Worm (Caenorhabditis elegans): Measurements from ENCODE around the gene rga-1.

ce11 chrII:11486698-11487234, 22.1 kb downstream of the rga-1 start, which contains the start of gene ttr-18:
- TF ChIP-seq med-1 (GFP tag; optimal IDR thresholded peaks at IDR 0.05; ENCODE audit: insufficient read depth) = no peak
- no peak for TF ChIP-seq klf-2 (GFP tag; conservative IDR thresholded peaks at IDR 0.05)
- no peak for TF ChIP-seq ztf-29 (GFP tag; IDR thresholded peaks at IDR 0.05)
- TF ChIP-seq flt-1 (GFP tag; IDR thresholded peaks at IDR 0.05) = no peak
- TF ChIP-seq ref-1 (GFP tag; conservative IDR thresholded peaks at IDR 0.05) = no peak
- TF ChIP-seq cog-1 (tag; optimal IDR thresholded peaks at IDR 0.05) = no peak
